Worm (Caenorhabditis elegans): Measurements from ENCODE around the gene C14C10.2.
A peak's percentile ranks its signal among the peaks of the same experiment; 100 is the strongest.

ce11 chrV:12548830-12549229, 43.4 kb downstream of the C14C10.2 start:
- TF ChIP-seq ces-1 (GFP tag; optimal IDR thresholded peaks at IDR 0.05) (no peak), sptf-1 (tag; optimal IDR thresholded peaks at IDR 0.05) (no peak), lin-15B (tag; optimal IDR thresholded peaks at IDR 0.05) (no peak), unc-130 (tag; optimal IDR thresholded peaks at IDR 0.05) (no peak), egl-27 (tag; optimal IDR thresholded peaks at IDR 0.05) (no peak), fkh-10 (GFP tag; optimal IDR thresholded peaks at IDR 0.05) (no peak), nhr-237 (tag; optimal IDR thresholded peaks at IDR 0.05) (no peak), lin-13 (GFP tag; optimal IDR thresholded peaks at IDR 0.05) (peak; percentile 52), ama-1 (optimal IDR thresholded peaks at IDR 0.05) (peak; percentile 92), unc-62 (GFP tag; optimal IDR thresholded peaks at IDR 0.05) (no peak), elt-2 (tag; optimal IDR thresholded peaks at IDR 0.05) (no peak), nhr-76 (tag; optimal IDR thresholded peaks at IDR 0.05) (no peak), ets-5 (GFP tag; IDR thresholded peaks at IDR 0.05) (no peak)

Data from whole organism, L1 larva.